Worm (Caenorhabditis elegans): ENCODE results near the gene moc-2.

DNA sequence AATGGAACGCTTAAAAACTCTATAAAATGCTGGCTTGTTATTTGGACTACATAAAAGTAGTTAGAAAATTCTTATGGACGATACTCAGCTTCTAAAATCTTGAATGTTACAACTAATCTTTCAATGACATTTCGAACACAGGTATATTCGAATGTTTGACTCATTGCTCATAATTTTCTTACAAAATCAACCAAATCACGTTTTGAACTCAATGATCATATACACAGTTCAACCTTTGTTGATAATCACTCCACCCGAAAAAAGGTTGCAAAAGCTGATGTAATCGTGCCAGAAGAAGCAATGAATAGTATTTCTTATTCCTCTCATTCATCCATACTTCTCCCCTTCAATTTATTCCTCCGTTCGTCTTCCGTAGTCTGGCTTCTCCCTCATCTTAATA is 45.2 kb upstream of the moc-2 start, which contains the start of gene K04A8.20:
- TF ChIP-seq nhr-11 (tag; optimal IDR thresholded peaks at IDR 0.05): no peak
- TF ChIP-seq sdz-12 (GFP tag; optimal IDR thresholded peaks at IDR 0.05): no peak
- no peak for TF ChIP-seq daf-12 (tag; optimal IDR thresholded peaks at IDR 0.05)
- no peak for TF ChIP-seq ceh-28 (tag; optimal IDR thresholded peaks at IDR 0.05)
- TF ChIP-seq R02D3.7 (tag; optimal IDR thresholded peaks at IDR 0.05): no peak

Data from whole organism, L4 larva.